Fruit fly (Drosophila melanogaster) whole organism, embryonic: ENCODE results near the gene dmrt93B.

ENCODE experiments used
- CG11085 ChIP-seq: fragments of 200-800 bp; sonication (Bioruptor generic); IDR thresholded peaks from 2 replicates; pipeline ENCODE4 v1.3.6; 2022; ENCODE audit warnings: missing biosample characterization, missing genetic modification characterization
- CG12391 ChIP-seq: fragments of 200-800 bp; sonication (Bioruptor generic); optimal IDR thresholded peaks from 3 replicates; lab custom pipeline; 2018; ENCODE audit warnings: missing biosample characterization, mild to moderate bottlenecking, missing genetic modification characterization, moderate library complexity
- CG14441 ChIP-seq: fragments of 200-800 bp; sonication (Bioruptor generic); IDR thresholded peaks from 2 replicates; pipeline ENCODE4 v1.3.6; 2022; ENCODE audit warnings: missing biosample characterization, missing genetic modification characterization
- CG14710 ChIP-seq: fragments of 200-800 bp; sonication (Bioruptor generic); optimal IDR thresholded peaks from 3 replicates; lab custom pipeline; 2019; ENCODE audit warnings: missing biosample characterization, mild to moderate bottlenecking, missing genetic modification characterization, moderate library complexity
- CG15696 ChIP-seq: fragments of 200-800 bp; sonication (Bioruptor generic); optimal IDR thresholded peaks from 2 replicates; lab custom pipeline; 2019; ENCODE audit warnings: missing biosample characterization, mild to moderate bottlenecking, missing genetic modification characterization, moderate library complexity
- CG30020 ChIP-seq: fragments of 200-800 bp; optimal IDR thresholded peaks from 2 replicates; lab custom pipeline; 2019; ENCODE audit warnings: missing biosample characterization, mild to moderate bottlenecking, missing genetic modification characterization, moderate library complexity
- CG3847 ChIP-seq: fragments of 200-800 bp; sonication (Bioruptor generic); IDR thresholded peaks from 2 replicates; pipeline ENCODE4 v1.3.6; 2022; ENCODE audit warnings: missing biosample characterization, missing genetic modification characterization
- CG4820 ChIP-seq: fragments of 200-800 bp; sonication (Bioruptor generic); optimal IDR thresholded peaks from 3 replicates; lab custom pipeline; 2016; ENCODE audit warnings: missing biosample characterization, missing genetic modification characterization
- CG6689 ChIP-seq: fragments of 200-800 bp; sonication (Bioruptor generic); IDR thresholded peaks from 2 replicates; pipeline ENCODE4 v1.3.6; 2022; ENCODE audit warnings: missing biosample characterization, missing genetic modification characterization
- CG7556 ChIP-seq: fragments of 200-800 bp; sonication (Bioruptor generic); optimal IDR thresholded peaks from 2 replicates; lab custom pipeline; 2017; ENCODE audit warnings: missing biosample characterization, mild to moderate bottlenecking, missing genetic modification characterization
- CG7786 ChIP-seq: fragments of 200-800 bp; sonication (Bioruptor generic); optimal IDR thresholded peaks from 2 replicates; lab custom pipeline; 2016; ENCODE audit warnings: missing biosample characterization, missing genetic modification characterization
- CG9797 ChIP-seq: fragments of 200-800 bp; sonication (Bioruptor generic); optimal IDR thresholded peaks from 3 replicates; lab custom pipeline; 2018; ENCODE audit warnings: missing biosample characterization, mild to moderate bottlenecking, missing genetic modification characterization
- CG9876 ChIP-seq: fragments of 200-800 bp; sonication (Bioruptor generic); optimal IDR thresholded peaks from 2 replicates; lab custom pipeline; 2016; ENCODE audit warnings: missing biosample characterization, missing genetic modification characterization
- CkIIα-i1 ChIP-seq: fragments of 200-800 bp; sonication (Bioruptor generic); IDR thresholded peaks from 2 replicates; pipeline ENCODE4 v1.3.6; 2022; ENCODE audit warnings: missing biosample characterization, missing genetic modification characterization
- CrebB ChIP-seq: fragments of 200-800 bp; sonication (Bioruptor generic); optimal IDR thresholded peaks from 3 replicates; lab custom pipeline; 2018; ENCODE audit warnings: missing biosample characterization, mild to moderate bottlenecking, missing genetic modification characterization
- Dfd ChIP-seq, 2 experiments: fragments of >200 bp; optimal IDR thresholded peaks; 2 replicates each; lab custom pipeline; 2017; ENCODE audit warnings: missing biosample characterization in 2 of 2, missing genetic modification characterization in 2 of 2
- Dll ChIP-seq: fragments of 200-800 bp; sonication (Bioruptor generic); IDR thresholded peaks from 4 replicates; pipeline ENCODE4 v1.3.6; 2022; ENCODE audit warnings: missing biosample characterization, missing genetic modification characterization; ENCODE audit not compliant: partially characterized antibody
- Doc2 ChIP-seq: fragments of 200-800 bp; sonication (Bioruptor generic); IDR thresholded peaks from 2 replicates; pipeline ENCODE4 v1.3.6; 2022; ENCODE audit warnings: missing biosample characterization, missing genetic modification characterization
- Drgx ChIP-seq: fragments of 200-800 bp; sonication (Bioruptor generic); IDR thresholded peaks from 2 replicates; pipeline ENCODE4 v1.3.6; 2022; ENCODE audit warnings: missing biosample characterization, missing genetic modification characterization
- E2f1 ChIP-seq: fragments of 200-800 bp; sonication (Bioruptor generic); IDR thresholded peaks from 2 replicates; pipeline ENCODE4 v1.3.6; 2022; ENCODE audit warnings: missing biosample characterization, missing genetic modification characterization
- ERR ChIP-seq: fragments of 200-800 bp; sonication (Bioruptor generic); optimal IDR thresholded peaks from 2 replicates; lab custom pipeline; 2016; ENCODE audit warnings: missing biosample characterization, missing genetic modification characterization
- Elba2 ChIP-seq: fragments of 200-800 bp; sonication (Bioruptor generic); optimal IDR thresholded peaks from 3 replicates; lab custom pipeline; 2016; ENCODE audit warnings: missing biosample characterization, missing genetic modification characterization
- Gug ChIP-seq: fragments of 200-800 bp; sonication (Bioruptor generic); IDR thresholded peaks from 4 replicates; pipeline ENCODE4 v1.3.6; 2022; ENCODE audit warnings: missing biosample characterization, missing genetic modification characterization
- Hey ChIP-seq: fragments of 200-800 bp; sonication (Bioruptor generic); optimal IDR thresholded peaks from 3 replicates; lab custom pipeline; 2018; ENCODE audit warnings: missing biosample characterization, mild to moderate bottlenecking, missing genetic modification characterization
- HmgZ ChIP-seq: fragments of 200-800 bp; sonication (Bioruptor generic); optimal IDR thresholded peaks from 2 replicates; lab custom pipeline; 2018; ENCODE audit warnings: missing biosample characterization, mild to moderate bottlenecking, missing genetic modification characterization
- Hr51 ChIP-seq, 2 experiments: fragments of 200-800 bp; sonication (Bioruptor generic); optimal IDR thresholded peaks; 2 replicates in 1 of 2; 3 replicates in 1 of 2; lab custom pipeline; 2016 to 2018; ENCODE audit warnings: missing biosample characterization in 2 of 2, missing genetic modification characterization in 2 of 2, mild to moderate bottlenecking in 1 of 2, moderate library complexity in 1 of 2
- Mrtf ChIP-seq: fragments of 200-800 bp; sonication (Bioruptor generic); IDR thresholded peaks from 3 replicates; pipeline ENCODE4 v1.3.6; 2022; ENCODE audit warnings: missing biosample characterization, missing genetic modification characterization
- NK7.1 ChIP-seq: fragments of 200-800 bp; sonication (Bioruptor generic); optimal IDR thresholded peaks from 3 replicates; lab custom pipeline; 2016; ENCODE audit warnings: missing biosample characterization, missing genetic modification characterization
- Ptx1 ChIP-seq: fragments of 200-800 bp; sonication (Bioruptor generic); IDR thresholded peaks from 2 replicates; pipeline ENCODE4 v1.3.6; 2022; ENCODE audit warnings: missing biosample characterization, missing genetic modification characterization
- Usf ChIP-seq: fragments of 200-800 bp; sonication (Bioruptor generic); optimal IDR thresholded peaks from 2 replicates; lab custom pipeline; 2017; ENCODE audit warnings: missing genotype, missing biosample characterization, missing genetic modification characterization
- ab ChIP-seq: fragments of 200-800 bp; sonication (Bioruptor generic); optimal IDR thresholded peaks from 2 replicates; lab custom pipeline; 2016; ENCODE audit warnings: missing biosample characterization, missing genetic modification characterization
- ara ChIP-seq: fragments of 200-800 bp; sonication (Bioruptor generic); IDR thresholded peaks from 2 replicates; pipeline ENCODE4 v1.3.6; 2022; ENCODE audit warnings: missing biosample characterization, missing genetic modification characterization
- bbx ChIP-seq: fragments of 200-800 bp; sonication (Bioruptor generic); IDR thresholded peaks from 2 replicates; pipeline ENCODE4 v1.3.6; 2022; ENCODE audit warnings: missing biosample characterization, missing genetic modification characterization; ENCODE audit not compliant: partially characterized antibody
- btn ChIP-seq: fragments of 200-800 bp; sonication (Bioruptor generic); optimal IDR thresholded peaks from 2 replicates; lab custom pipeline; 2016; ENCODE audit warnings: missing biosample characterization, missing genetic modification characterization
- cas ChIP-seq: fragments of 200-800 bp; sonication (Bioruptor generic); IDR thresholded peaks from 2 replicates; pipeline ENCODE4 v1.3.6; 2022; ENCODE audit warnings: missing biosample characterization, missing genetic modification characterization
- en ChIP-seq: fragments of 200-800 bp; sonication (Bioruptor generic); optimal IDR thresholded peaks from 2 replicates; lab custom pipeline; 2016; ENCODE audit warnings: missing biosample characterization, missing genetic modification characterization
- fd96Cb ChIP-seq: fragments of 200-800 bp; sonication (Bioruptor generic); optimal IDR thresholded peaks from 2 replicates; lab custom pipeline; 2018; ENCODE audit warnings: missing biosample characterization, mild to moderate bottlenecking, missing genetic modification characterization, moderate library complexity
- h ChIP-seq: fragments of >200 bp; optimal IDR thresholded peaks from 2 replicates; lab custom pipeline; 2017
- kah ChIP-seq: fragments of 200-800 bp; sonication (Bioruptor generic); optimal IDR thresholded peaks from 2 replicates; lab custom pipeline; 2018; ENCODE audit warnings: missing biosample characterization, mild to moderate bottlenecking, missing genetic modification characterization
- klu ChIP-seq: fragments of 200-800 bp; sonication (Bioruptor generic); IDR thresholded peaks from 2 replicates; pipeline ENCODE4 v1.3.6; 2022; ENCODE audit warnings: missing biosample characterization, missing genetic modification characterization
- knrl ChIP-seq: fragments of 200-800 bp; sonication (Bioruptor generic); IDR thresholded peaks from 3 replicates; pipeline ENCODE4 v1.3.6; 2022; ENCODE audit warnings: missing biosample characterization, missing genetic modification characterization; ENCODE audit not compliant: partially characterized antibody
- nau ChIP-seq: fragments of 200-800 bp; sonication (Bioruptor generic); optimal IDR thresholded peaks from 3 replicates; lab custom pipeline; 2017; ENCODE audit warnings: missing biosample characterization, mild to moderate bottlenecking, missing genetic modification characterization, missing genetic modification reagents
- odd ChIP-seq: fragments of 200-800 bp; sonication (Bioruptor generic); optimal IDR thresholded peaks from 2 replicates; lab custom pipeline; 2017; ENCODE audit warnings: missing biosample characterization, mild to moderate bottlenecking, missing genetic modification characterization
- ranshi ChIP-seq: fragments of 200-800 bp; sonication (Bioruptor generic); IDR thresholded peaks from 2 replicates; pipeline ENCODE4 v1.3.6; 2022; ENCODE audit warnings: missing biosample characterization, missing genetic modification characterization
- schlank ChIP-seq: fragments of 200-800 bp; sonication (Bioruptor generic); optimal IDR thresholded peaks from 2 replicates; lab custom pipeline; 2018; ENCODE audit warnings: missing biosample characterization, mild to moderate bottlenecking, missing genetic modification characterization
- sd ChIP-seq: fragments of 200-800 bp; sonication (Bioruptor generic); optimal IDR thresholded peaks from 3 replicates; lab custom pipeline; 2018; ENCODE audit warnings: missing biosample characterization, mild to moderate bottlenecking, missing genetic modification characterization, moderate library complexity
- sima ChIP-seq: fragments of 200-800 bp; sonication (Bioruptor generic); optimal IDR thresholded peaks from 2 replicates; lab custom pipeline; 2016; ENCODE audit warnings: missing biosample characterization, missing genetic modification characterization
- tgo ChIP-seq: fragments of 200-800 bp; sonication (Bioruptor generic); IDR thresholded peaks from 3 replicates; pipeline ENCODE4 v1.3.6; 2022; ENCODE audit warnings: missing biosample characterization, missing genetic modification characterization
- tin ChIP-seq: fragments of 200-800 bp; sonication (Bioruptor generic); optimal IDR thresholded peaks from 3 replicates; lab custom pipeline; 2016; ENCODE audit warnings: missing biosample characterization, missing genetic modification characterization
- tio ChIP-seq: fragments of 200-800 bp; sonication (Bioruptor generic); optimal IDR thresholded peaks from 2 replicates; lab custom pipeline; 2017; ENCODE audit warnings: missing biosample characterization, missing genetic modification characterization, inconsistent platforms
- tup ChIP-seq: fragments of 200-800 bp; sonication (Bioruptor generic); optimal IDR thresholded peaks from 2 replicates; lab custom pipeline; 2016; ENCODE audit warnings: missing biosample characterization, mild to moderate bottlenecking, missing genetic modification characterization, moderate library complexity

Gene dmrt93B

DNA sequence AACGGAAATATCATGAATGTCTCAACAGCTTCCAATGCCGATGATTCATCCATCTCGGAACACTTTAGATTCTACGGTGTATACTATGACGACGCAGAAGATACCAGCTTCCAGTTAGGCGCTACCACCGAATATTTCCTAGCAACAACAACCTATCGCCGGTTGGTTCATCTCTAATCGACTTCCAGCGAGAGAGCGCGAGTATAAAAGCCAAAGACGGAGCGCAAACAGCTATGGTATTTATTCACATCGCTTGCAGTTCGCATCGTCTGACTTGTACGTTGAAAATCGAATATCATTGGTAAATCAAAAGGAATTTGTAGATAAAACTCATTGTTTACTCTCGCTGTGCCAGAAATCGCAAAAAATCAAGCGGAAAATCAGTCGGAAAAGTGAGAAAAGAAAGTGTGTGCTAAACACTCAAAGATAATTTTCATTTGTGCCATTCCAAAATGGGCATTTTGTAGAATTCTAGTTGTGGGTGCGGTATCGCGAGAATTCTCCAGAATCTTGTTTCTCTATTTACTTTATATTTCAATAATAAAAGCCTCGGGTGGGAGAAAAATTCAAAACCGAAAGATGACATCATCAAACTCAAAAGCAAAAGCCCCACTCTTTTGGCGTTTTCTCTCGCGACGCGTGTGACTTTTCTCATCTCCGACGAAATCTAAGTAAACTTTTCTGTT lies 8.7 kb upstream of the dmrt93B start, which contains the start of gene AnxB9 (continued):
- TF ChIP-seq Dfd (GFP tag; optimal IDR thresholded peaks at IDR 0.05; lab: Kevin White, UChicago): no peak
- peak; percentile 5; the same call in 2 of the 3 replicates for TF ChIP-seq knrl (GFP tag; lab: Robert Waterston, UW)
- no peak for TF ChIP-seq CG4820
- peak; percentile 39 for TF ChIP-seq schlank (tag; lab: Kevin White, UChicago)
- peak; percentile 50 for TF ChIP-seq CrebB (tag; lab: Kevin White, UChicago)
- no peak for TF ChIP-seq CkIIα-i1
- no peak for TF ChIP-seq ERR (GFP tag; lab: Kevin White, UChicago)
- no peak for TF ChIP-seq ranshi
- peak; percentile 13 for TF ChIP-seq CG12391 (tag; lab: Kevin White, UChicago)
- TF ChIP-seq Usf (GFP tag; lab: Kevin White, UChicago): no peak
- no peak for TF ChIP-seq btn
- peak; percentile 75 for TF ChIP-seq bbx (GFP tag; lab: Robert Waterston, UW)
- no peak for TF ChIP-seq CG11085 (GFP tag; lab: Robert Waterston, UW)
- TF ChIP-seq Ptx1: no peak
- TF ChIP-seq ab (GFP tag; lab: Kevin White, UChicago): no peak
- no peak for TF ChIP-seq Elba2 (GFP tag; lab: Kevin White, UChicago)
- TF ChIP-seq CG30020 (tag; lab: Kevin White, UChicago): no peak
- no peak for TF ChIP-seq cas (GFP tag; lab: Robert Waterston, UW)
- TF ChIP-seq E2f1 (GFP tag; lab: Robert Waterston, UW): peak; percentile 39; the same call in 1 of the 2 replicates
- no peak for TF ChIP-seq CG14710 (tag; lab: Kevin White, UChicago)
- TF ChIP-seq CG7556: no peak
- no peak for TF ChIP-seq Hr51 (GFP tag; optimal IDR thresholded peaks at IDR 0.05; lab: Kevin White, UChicago)
- TF ChIP-seq Mrtf (GFP tag; lab: Robert Waterston, UW): no peak
- no peak for TF ChIP-seq CG14441 (GFP tag; lab: Robert Waterston, UW)
- peak; percentile 50; the same call in 1 of the 4 replicates for TF ChIP-seq Dll (GFP tag; lab: Robert Waterston, UW)
- peak; percentile 34 for TF ChIP-seq nau
- no peak for TF ChIP-seq h
- TF ChIP-seq klu (GFP tag; lab: Robert Waterston, UW): no peak
- TF ChIP-seq odd: peak; percentile 57
- no peak for TF ChIP-seq en (GFP tag; lab: Kevin White, UChicago)
- TF ChIP-seq Gug: 0 out of 4 replicates have a peak, but pooled peaks have one; percentile 7
- no peak; the same call in 2 of the 3 replicates for TF ChIP-seq tgo (GFP tag; lab: Robert Waterston, UW)
- TF ChIP-seq fd96Cb: no peak
- no peak for TF ChIP-seq CG3847
- no peak for TF ChIP-seq CG9797 (GFP tag; lab: Kevin White, UChicago)
- peak; percentile 94 for TF ChIP-seq sd
- TF ChIP-seq ara: no peak
- TF ChIP-seq Hey (tag; lab: Kevin White, UChicago): no peak
- no peak for TF ChIP-seq tin (GFP tag; lab: Kevin White, UChicago)
- no peak for TF ChIP-seq tup (GFP tag; lab: Kevin White, UChicago)
- TF ChIP-seq NK7.1 (GFP tag; lab: Kevin White, UChicago): peak; percentile 10
- TF ChIP-seq kah (GFP tag; lab: Kevin White, UChicago): no peak
- TF ChIP-seq HmgZ (tag; lab: Kevin White, UChicago): peak; percentile 60
- no peak for TF ChIP-seq CG15696 (tag; lab: Kevin White, UChicago)
- TF ChIP-seq Drgx (GFP tag; lab: Robert Waterston, UW): no peak
- TF ChIP-seq CG9876: no peak
- no peak for TF ChIP-seq Doc2
- no peak for TF ChIP-seq CG7786
- no peak for TF ChIP-seq sima
- TF ChIP-seq CG6689 (GFP tag; lab: Robert Waterston, UW): no peak
- no peak for TF ChIP-seq tio (GFP tag; lab: Kevin White, UChicago)
